Worm (Caenorhabditis elegans): ENCODE results near the gene hgrs-1.

DNA sequence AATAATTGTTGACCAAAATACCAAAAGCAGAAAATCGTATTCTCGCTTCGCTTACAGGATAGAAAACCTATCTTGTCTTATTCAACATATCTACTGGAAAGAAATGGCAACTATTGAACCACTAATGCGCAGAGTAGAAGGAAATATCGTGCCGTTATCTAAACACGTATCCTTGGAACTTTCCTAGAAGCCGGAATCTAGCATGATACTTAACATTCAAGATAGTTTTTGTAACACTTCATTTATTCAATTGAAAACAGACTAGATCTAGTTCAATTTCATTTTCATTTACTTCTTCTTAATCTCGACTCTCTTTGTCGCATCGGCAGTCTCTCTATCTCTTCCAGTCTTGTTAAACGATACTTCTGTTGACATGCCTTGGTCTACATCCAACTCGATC lies 50.9 kb downstream of the hgrs-1 start:
- TF ChIP-seq klf-2 (GFP tag; conservative IDR thresholded peaks at IDR 0.05) (no peak), ref-1 (GFP tag; conservative IDR thresholded peaks at IDR 0.05) (no peak), flt-1 (GFP tag; IDR thresholded peaks at IDR 0.05) (no peak), T22C8.4 (GFP tag; IDR thresholded peaks at IDR 0.05) (no peak), med-1 (GFP tag; optimal IDR thresholded peaks at IDR 0.05; ENCODE audit: insufficient read depth) (no peak), ztf-29 (GFP tag; IDR thresholded peaks at IDR 0.05) (no peak), ztf-23 (GFP tag; IDR thresholded peaks at IDR 0.05) (no peak), tab-1 (GFP tag; IDR thresholded peaks at IDR 0.05) (no peak)
